Worm (Caenorhabditis elegans) whole organism, late embryonic: ENCODE measurements around the gene AH10.4.

Experiments
- F13H6.1 ChIP-seq: sonication (generic microtip); optimal IDR thresholded peaks from 2 replicates; lab custom pipeline; 2016; ENCODE audit warnings: missing genetic modification characterization, missing compliant biosample characterization
- K09A11.1 ChIP-seq: sonication (generic microtip); optimal IDR thresholded peaks from 2 replicates; lab custom pipeline; 2017; ENCODE audit warnings: antibody characterized with exemption, mild to moderate bottlenecking, missing genetic modification characterization, missing compliant biosample characterization; ENCODE audit not compliant: insufficient read depth
- T23F11.4 ChIP-seq: fragments of 200-800 bp; sonication (Bioruptor generic); optimal IDR thresholded peaks from 2 replicates; lab custom pipeline; 2018; ENCODE audit warnings: mild to moderate bottlenecking, missing genetic modification characterization, missing compliant biosample characterization
- ceh-14 ChIP-seq: sonication (generic microtip); optimal IDR thresholded peaks from 2 replicates; lab custom pipeline; 2016; ENCODE audit warnings: missing genotype, missing genetic modification characterization, missing compliant biosample characterization
- ceh-19 ChIP-seq: fragments of 200-800 bp; sonication (Bioruptor generic); optimal IDR thresholded peaks from 2 replicates; lab custom pipeline; 2018; ENCODE audit warnings: mild to moderate bottlenecking, missing genetic modification characterization, missing compliant biosample characterization
- ceh-22 ChIP-seq: sonication (generic microtip); optimal IDR thresholded peaks from 2 replicates; lab custom pipeline; 2017; ENCODE audit warnings: missing biosample characterization, missing genetic modification characterization
- ceh-24 ChIP-seq: sonication (generic microtip); optimal IDR thresholded peaks from 2 replicates; lab custom pipeline; 2016; ENCODE audit warnings: mild to moderate bottlenecking, missing genetic modification characterization, missing compliant biosample characterization
- ceh-30 ChIP-seq: fragments of 150-350 bp; optimal IDR thresholded peaks from 2 replicates; lab custom pipeline; 2014; ENCODE audit warnings: missing biosample characterization, missing genetic modification characterization
- ceh-34 ChIP-seq: sonication (generic microtip); optimal IDR thresholded peaks from 2 replicates; lab custom pipeline; 2016; ENCODE audit warnings: mild to moderate bottlenecking, missing genetic modification characterization, missing compliant biosample characterization
- ceh-45 ChIP-seq: fragments of 200-800 bp; sonication (Bioruptor generic); IDR thresholded peaks from 2 replicates; pipeline ENCODE4 v1.3.6; 2022; ENCODE audit warnings: missing genetic modification reagents, missing genetic modification characterization, missing compliant biosample characterization
- ceh-48 ChIP-seq: sonication (generic microtip); optimal IDR thresholded peaks from 2 replicates; lab custom pipeline; 2016; ENCODE audit warnings: missing genetic modification characterization, inconsistent platforms, missing compliant biosample characterization
- ceh-9 ChIP-seq: sonication (generic microtip); optimal IDR thresholded peaks from 2 replicates; lab custom pipeline; 2016; ENCODE audit warnings: mild to moderate bottlenecking, missing genetic modification characterization, inconsistent platforms, missing compliant biosample characterization
- dve-1 ChIP-seq: sonication (generic microtip); optimal IDR thresholded peaks from 2 replicates; lab custom pipeline; 2017; ENCODE audit warnings: antibody characterized with exemption, mild to moderate bottlenecking, missing genetic modification characterization, missing compliant biosample characterization
- eyg-1 ChIP-seq: sonication (generic microtip); optimal IDR thresholded peaks from 2 replicates; lab custom pipeline; 2016; ENCODE audit warnings: missing genotype, missing genetic modification characterization, missing compliant biosample characterization
- gmeb-2 ChIP-seq: sonication (generic microtip); optimal IDR thresholded peaks from 2 replicates; lab custom pipeline; 2016; ENCODE audit warnings: missing genetic modification characterization, inconsistent platforms, missing compliant biosample characterization
- hlh-13 ChIP-seq: fragments of 200-800 bp; sonication (Bioruptor generic); optimal IDR thresholded peaks from 2 replicates; lab custom pipeline; 2018; ENCODE audit warnings: mild to moderate bottlenecking, missing genetic modification characterization, missing compliant biosample characterization
- hlh-6 ChIP-seq: sonication (generic microtip); optimal IDR thresholded peaks from 2 replicates; lab custom pipeline; 2016; ENCODE audit warnings: missing genotype, missing genetic modification characterization, missing compliant biosample characterization
- lim-6 ChIP-seq: sonication (generic microtip); optimal IDR thresholded peaks from 2 replicates; lab custom pipeline; 2016; ENCODE audit warnings: missing genetic modification characterization, missing compliant biosample characterization
- lin-11 ChIP-seq: fragments of 200-800 bp; sonication (Bioruptor generic); optimal IDR thresholded peaks from 2 replicates; lab custom pipeline; 2018; ENCODE audit warnings: mild to moderate bottlenecking, missing genetic modification characterization, missing compliant biosample characterization
- madf-2 ChIP-seq: sonication (generic microtip); optimal IDR thresholded peaks from 2 replicates; lab custom pipeline; 2017; ENCODE audit warnings: missing genetic modification characterization, missing compliant biosample characterization
- mec-3 ChIP-seq: sonication (generic microtip); optimal IDR thresholded peaks from 2 replicates; lab custom pipeline; 2016; ENCODE audit warnings: borderline replicate concordance, missing genetic modification characterization, missing compliant biosample characterization
- npax-4 ChIP-seq: sonication (generic microtip); optimal IDR thresholded peaks from 2 replicates; lab custom pipeline; 2016; ENCODE audit warnings: missing genetic modification characterization, missing compliant biosample characterization
- pag-3 ChIP-seq: sonication (generic microtip); optimal IDR thresholded peaks from 2 replicates; lab custom pipeline; 2016; ENCODE audit warnings: missing compliant biosample characterization, missing genetic modification characterization, borderline replicate concordance
- pha-4 ChIP-seq: fragments of 150-350 bp; optimal IDR thresholded peaks from 2 replicates; lab custom pipeline; 2018; ENCODE audit warnings: missing biosample characterization, missing genetic modification reagents, missing genetic modification characterization
- pqm-1 ChIP-seq: sonication (generic microtip); optimal IDR thresholded peaks from 2 replicates; lab custom pipeline; 2016; ENCODE audit warnings: missing genetic modification characterization, missing compliant biosample characterization
- pros-1 ChIP-seq: fragments of 150-350 bp; optimal IDR thresholded peaks from 2 replicates; lab custom pipeline; 2014; ENCODE audit warnings: missing biosample characterization, missing genetic modification reagents, missing genetic modification characterization
- ref-2 ChIP-seq: sonication (generic microtip); optimal IDR thresholded peaks from 2 replicates; lab custom pipeline; 2016; ENCODE audit warnings: missing genetic modification characterization, missing compliant biosample characterization
- rnt-1 ChIP-seq: sonication (generic microtip); optimal IDR thresholded peaks from 2 replicates; lab custom pipeline; 2016; ENCODE audit warnings: missing genetic modification characterization, missing compliant biosample characterization
- sdc-2 ChIP-seq: sonication (generic microtip); optimal IDR thresholded peaks from 2 replicates; lab custom pipeline; 2016; ENCODE audit warnings: missing genotype, missing genetic modification characterization, missing compliant biosample characterization
- sox-2 ChIP-seq: fragments of 200-800 bp; sonication (Bioruptor generic); IDR thresholded peaks from 2 replicates; pipeline ENCODE4 v1.3.6; 2022; ENCODE audit warnings: missing genetic modification reagents, missing genetic modification characterization, missing compliant biosample characterization
- sox-4 ChIP-seq: sonication (generic microtip); optimal IDR thresholded peaks from 2 replicates; lab custom pipeline; 2017; ENCODE audit warnings: mild to moderate bottlenecking, missing genetic modification characterization, inconsistent platforms, missing compliant biosample characterization
- tbx-2 ChIP-seq: sonication (generic microtip); optimal IDR thresholded peaks from 2 replicates; lab custom pipeline; 2016; ENCODE audit warnings: missing genetic modification characterization, missing compliant biosample characterization
- ttx-3 ChIP-seq: sonication (generic microtip); optimal IDR thresholded peaks from 2 replicates; lab custom pipeline; 2016; ENCODE audit warnings: missing genetic modification reagents, missing genetic modification characterization, missing compliant biosample characterization
- unc-3 ChIP-seq, 2 experiments: fragments of 200-800 bp in 1 of 2; sonication (Bioruptor generic) in 1 of 2; sonication (generic microtip) in 1 of 2; conservative IDR thresholded peaks in 1 of 2; optimal IDR thresholded peaks in 1 of 2; 2 replicates each; pipeline versions ENCODE4 v1.3.6 to Lab custom; 2016 to 2022; ENCODE audit warnings: missing compliant biosample characterization in 2 of 2, missing genetic modification characterization in 2 of 2, missing genetic modification reagents in 1 of 2
- unc-42 ChIP-seq: sonication (generic microtip); optimal IDR thresholded peaks from 2 replicates; lab custom pipeline; 2016; ENCODE audit warnings: missing genotype, missing genetic modification characterization, missing compliant biosample characterization
- unc-86 ChIP-seq: sonication (generic microtip); optimal IDR thresholded peaks from 2 replicates; lab custom pipeline; 2016; ENCODE audit warnings: missing genetic modification characterization, missing compliant biosample characterization
- zip-5 ChIP-seq: sonication (generic microtip); optimal IDR thresholded peaks from 2 replicates; lab custom pipeline; 2016; ENCODE audit warnings: missing genetic modification characterization, missing compliant biosample characterization
- ztf-16 ChIP-seq: sonication (generic microtip); optimal IDR thresholded peaks from 2 replicates; lab custom pipeline; 2017; ENCODE audit warnings: missing genetic modification characterization, missing compliant biosample characterization

Gene AH10.4

ce11 chrV:14150966-14151365, 13.3 kb upstream of the AH10.4 start:
- TF ChIP-seq ceh-22 (tag; lab: Kevin White, UChicago) (no peak), sox-2 (no peak), ttx-3 (tag; lab: Kevin White, UChicago) (no peak), pros-1 (tag; lab: Kevin White, UChicago) (no peak), eyg-1 (tag; lab: Kevin White, UChicago) (no peak), lin-11 (no peak), T23F11.4 (GFP tag; lab: Kevin White, UChicago) (no peak), pag-3 (tag; lab: Kevin White, UChicago) (no peak), ceh-30 (tag; lab: Kevin White, UChicago) (no peak), unc-86 (no peak), pha-4 (tag; lab: Kevin White, UChicago) (no peak), madf-2 (tag; lab: Kevin White, UChicago) (no peak), ceh-14 (tag; lab: Kevin White, UChicago) (no peak)

DNA sequence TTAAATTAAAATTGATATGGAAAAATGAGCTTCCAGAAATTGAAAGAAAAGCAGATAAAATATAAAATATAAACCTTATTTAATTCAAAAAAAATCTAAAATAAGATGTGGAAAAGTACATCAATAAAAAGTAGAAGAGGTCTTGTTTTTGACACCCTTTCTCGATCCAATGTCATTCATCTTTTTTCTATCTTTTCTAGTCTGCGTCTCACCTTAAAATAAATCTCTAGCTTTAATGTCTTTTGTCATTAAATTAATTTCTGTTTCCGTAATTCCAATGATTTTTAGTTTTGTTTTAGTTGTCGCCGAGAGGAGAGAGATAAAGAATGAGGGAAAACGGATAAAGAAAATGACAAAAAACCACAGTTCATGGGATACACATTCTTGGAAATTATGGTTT, 11.5 kb upstream of the AH10.4 start:
- TF ChIP-seq sdc-2: no peak
- no peak for TF ChIP-seq zip-5 (tag; lab: Kevin White, UChicago)
- no peak for TF ChIP-seq ceh-19 (GFP tag; lab: Kevin White, UChicago)
- no peak for TF ChIP-seq ceh-9 (tag; lab: Kevin White, UChicago)

DNA sequence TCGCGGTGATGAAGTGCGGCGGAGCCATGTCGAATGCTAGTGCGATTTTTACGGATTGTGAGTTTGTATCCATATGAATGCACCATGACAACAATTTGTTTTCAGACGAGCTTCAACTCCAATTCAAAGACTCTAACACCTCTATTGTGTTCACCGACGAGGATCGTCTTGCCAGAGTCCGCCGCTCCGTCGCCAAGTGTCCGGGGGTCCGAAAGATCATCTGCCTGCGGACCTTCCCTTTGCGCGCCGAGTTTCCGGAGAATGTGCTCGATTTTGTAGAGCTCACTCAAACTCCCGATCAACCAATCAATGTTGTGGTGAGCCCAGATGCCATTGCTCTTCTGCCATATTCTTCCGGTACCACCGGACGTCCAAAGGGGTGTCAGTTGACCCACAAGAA, 9.4 kb upstream of the AH10.4 start:
- TF ChIP-seq pqm-1 (tag; lab: Kevin White, UChicago): no peak
- no peak for TF ChIP-seq ceh-45 (GFP tag; lab: Robert Waterston, UW)
- TF ChIP-seq sdc-2: no peak
- TF ChIP-seq mec-3 (tag; lab: Kevin White, UChicago): no peak
- TF ChIP-seq sox-4: no peak
- TF ChIP-seq F13H6.1 (tag; lab: Kevin White, UChicago): no peak
- TF ChIP-seq ref-2: no peak

ce11 chrV:14146199-14146598, 8.5 kb upstream of the AH10.4 start, which contains the start of gene acs-10:
TSS of gene acs-10 (plus strand) at chrV:14146499.
- no peak for TF ChIP-seq sdc-2
- no peak for TF ChIP-seq rnt-1 (tag; lab: Kevin White, UChicago)
- TF ChIP-seq ceh-24: no peak
- no peak for TF ChIP-seq F13H6.1 (tag; lab: Kevin White, UChicago)
- no peak for TF ChIP-seq pha-4 (tag; lab: Kevin White, UChicago)
- TF ChIP-seq ceh-19 (GFP tag; lab: Kevin White, UChicago): no peak
- no peak for TF ChIP-seq npax-4 (tag; lab: Kevin White, UChicago)
- no peak for TF ChIP-seq hlh-13
- no peak for TF ChIP-seq gmeb-2 (tag; lab: Kevin White, UChicago)
- no peak for TF ChIP-seq unc-42
- TF ChIP-seq tbx-2 (tag; lab: Kevin White, UChicago): no peak
- no peak for TF ChIP-seq K09A11.1

DNA sequence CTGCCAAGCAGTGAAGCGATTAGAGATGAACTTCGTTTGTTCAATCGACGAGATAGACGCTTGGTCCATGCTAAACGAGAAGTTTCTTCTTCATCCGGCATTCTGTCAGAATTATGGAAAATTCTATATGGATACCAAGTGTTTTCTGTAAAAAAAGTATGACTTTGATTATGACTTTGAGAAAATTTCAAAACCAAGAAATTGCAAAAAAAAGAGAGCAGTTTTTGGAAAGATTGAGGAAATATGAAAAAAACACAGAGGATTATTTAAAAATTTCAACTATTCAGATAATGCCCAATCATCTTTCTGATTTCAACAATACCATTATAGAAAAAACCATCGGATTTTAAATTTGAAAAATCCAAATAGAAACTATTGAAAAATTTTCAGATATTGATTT, 7.6 kb upstream of the AH10.4 start, which contains the start of gene par-1:
par-1 (minus strand) TSS at position 101 of the 400 bp plus-strand sequence.
- TF ChIP-seq ttx-3 (tag; lab: Kevin White, UChicago) (no peak), npax-4 (tag; lab: Kevin White, UChicago) (no peak), F13H6.1 (tag; lab: Kevin White, UChicago) (no peak), lin-11 (no peak), ztf-16 (no peak), ceh-34 (tag; lab: Kevin White, UChicago) (no peak), eyg-1 (tag; lab: Kevin White, UChicago) (no peak), unc-3 (GFP tag; conservative IDR thresholded peaks at IDR 0.05; lab: Robert Waterston, UW) (no peak), unc-3 (tag; optimal IDR thresholded peaks at IDR 0.05; lab: Kevin White, UChicago) (no peak), ceh-24 (no peak), pag-3 (tag; lab: Kevin White, UChicago) (no peak), dve-1 (no peak), ceh-30 (tag; lab: Kevin White, UChicago) (no peak), pha-4 (tag; lab: Kevin White, UChicago) (no peak), hlh-6 (tag; lab: Kevin White, UChicago) (no peak), lim-6 (tag; lab: Kevin White, UChicago) (no peak), ceh-48 (tag; lab: Kevin White, UChicago) (no peak)
